Fruit fly (Drosophila melanogaster) whole organism, embryonic: ENCODE measurements around the gene LysB.

ENCODE experiments used
- Atf6 ChIP-seq: fragments of 200-800 bp; sonication (Bioruptor generic); IDR thresholded peaks from 2 replicates; pipeline ENCODE4 v1.3.6; 2022; ENCODE audit warnings: missing biosample characterization, missing genetic modification characterization
- Blimp-1 ChIP-seq: fragments of 200-800 bp; sonication (Bioruptor generic); optimal IDR thresholded peaks from 3 replicates; lab custom pipeline; 2018; ENCODE audit warnings: missing biosample characterization, missing genetic modification characterization, mild to moderate bottlenecking, moderate library complexity, missing genetic modification reagents
- CG11504 ChIP-seq: fragments of 200-800 bp; sonication (Bioruptor generic); optimal IDR thresholded peaks from 3 replicates; lab custom pipeline; 2019; ENCODE audit warnings: missing biosample characterization, mild to moderate bottlenecking, missing genetic modification characterization, moderate library complexity
- CG12219 ChIP-seq: fragments of 200-800 bp; sonication (Bioruptor generic); optimal IDR thresholded peaks from 3 replicates; lab custom pipeline; 2018; ENCODE audit warnings: missing biosample characterization, mild to moderate bottlenecking, missing genetic modification characterization
- CG12769 ChIP-seq: fragments of 200-800 bp; sonication (Bioruptor generic); optimal IDR thresholded peaks from 2 replicates; lab custom pipeline; 2019; ENCODE audit warnings: missing biosample characterization, mild to moderate bottlenecking, missing genetic modification characterization, moderate library complexity
- CG15269 ChIP-seq: fragments of 200-800 bp; sonication (Bioruptor generic); optimal IDR thresholded peaks from 2 replicates; lab custom pipeline; 2018; ENCODE audit warnings: missing biosample characterization, mild to moderate bottlenecking, missing genetic modification characterization, moderate library complexity
- CG15601 ChIP-seq: fragments of 200-800 bp; sonication (Bioruptor generic); optimal IDR thresholded peaks from 3 replicates; lab custom pipeline; 2019; ENCODE audit warnings: missing biosample characterization, mild to moderate bottlenecking, missing genetic modification characterization, moderate library complexity
- CG30431 ChIP-seq: fragments of 200-800 bp; sonication (Bioruptor generic); optimal IDR thresholded peaks from 2 replicates; lab custom pipeline; 2017; ENCODE audit warnings: missing biosample characterization, missing genetic modification characterization
- CG34422 ChIP-seq: fragments of 200-800 bp; sonication (Bioruptor generic); IDR thresholded peaks from 3 replicates; pipeline ENCODE4 v1.3.6; 2022; ENCODE audit warnings: missing biosample characterization, missing genetic modification characterization
- CG4328 ChIP-seq: fragments of 200-800 bp; sonication (Bioruptor generic); optimal IDR thresholded peaks from 3 replicates; lab custom pipeline; 2017; ENCODE audit warnings: missing biosample characterization, missing genetic modification reagents, missing genetic modification characterization
- CG7839 ChIP-seq: fragments of 200-800 bp; sonication (Bioruptor generic); optimal IDR thresholded peaks from 3 replicates; lab custom pipeline; 2018; ENCODE audit warnings: missing biosample characterization, mild to moderate bottlenecking, missing genetic modification characterization, moderate library complexity
- CG7963 ChIP-seq: fragments of 200-800 bp; sonication (Bioruptor generic); IDR thresholded peaks from 3 replicates; pipeline ENCODE4 v1.3.6; 2022; ENCODE audit warnings: missing biosample characterization, missing genetic modification characterization; ENCODE audit not compliant: partially characterized antibody
- CG8290 ChIP-seq, 3 experiments: fragments of 200-800 bp; sonication (Bioruptor generic); optimal IDR thresholded peaks; 2 replicates each; lab custom pipeline; 2016 to 2019; ENCODE audit warnings: missing biosample characterization in 3 of 3, missing genetic modification characterization in 3 of 3, mild to moderate bottlenecking in 2 of 3, moderate library complexity in 1 of 3
- CG8388 ChIP-seq: fragments of 200-800 bp; sonication (Bioruptor generic); optimal IDR thresholded peaks from 2 replicates; lab custom pipeline; 2019; ENCODE audit warnings: missing biosample characterization, mild to moderate bottlenecking, missing genetic modification characterization, moderate library complexity
- CHES-1-like ChIP-seq: fragments of 200-800 bp; sonication (Bioruptor generic); optimal IDR thresholded peaks from 2 replicates; lab custom pipeline; 2016; ENCODE audit warnings: missing biosample characterization, missing genetic modification characterization
- Camta ChIP-seq: fragments of 200-800 bp; sonication (Bioruptor generic); optimal IDR thresholded peaks from 2 replicates; lab custom pipeline; 2016; ENCODE audit warnings: missing biosample characterization, missing genetic modification characterization
- HmgD ChIP-seq: fragments of 200-800 bp; sonication (Bioruptor generic); optimal IDR thresholded peaks from 3 replicates; lab custom pipeline; 2016; ENCODE audit warnings: missing biosample characterization, missing genetic modification characterization
- Max ChIP-seq: fragments of 200-800 bp; sonication (Bioruptor generic); optimal IDR thresholded peaks from 2 replicates; lab custom pipeline; 2016; ENCODE audit warnings: missing biosample characterization, mild to moderate bottlenecking, missing genetic modification characterization
- Med ChIP-seq: fragments of 200-800 bp; sonication (Bioruptor generic); peaks from one replicate; lab custom pipeline; 2016; ENCODE audit warnings: missing biosample characterization, missing genetic modification characterization, mild to moderate bottlenecking, inconsistent platforms, moderate library complexity
- Nf-YA ChIP-seq: fragments of 200-800 bp; sonication (Bioruptor generic); IDR thresholded peaks from 2 replicates; pipeline ENCODE4 v1.3.6; 2022; ENCODE audit warnings: missing biosample characterization, missing genetic modification characterization
- Opbp ChIP-seq: fragments of 200-800 bp; sonication (Bioruptor generic); IDR thresholded peaks from 3 replicates; pipeline ENCODE4 v1.3.6; 2022; ENCODE audit warnings: missing biosample characterization, missing genetic modification characterization; ENCODE audit not compliant: partially characterized antibody
- Optix ChIP-seq: fragments of 200-800 bp; sonication (Bioruptor generic); IDR thresholded peaks from 3 replicates; pipeline ENCODE4 v1.3.6; 2022; ENCODE audit warnings: missing biosample characterization, missing genetic modification characterization
- Tbp ChIP-seq: fragments of >200 bp; optimal IDR thresholded peaks from 2 replicates; lab custom pipeline; 2018; ENCODE audit warnings: missing biosample characterization, missing genetic modification characterization
- Trl ChIP-seq, 3 experiments: fragments of >200 bp in 2 of 3; fragments of 200-800 bp in 1 of 3; sonication (Bioruptor generic) in 1 of 3; optimal IDR thresholded peaks; 2 replicates in 1 of 3; 3 replicates in 2 of 3; lab custom pipeline; 2016 to 2017; ENCODE audit warnings: missing biosample characterization in 1 of 3, missing genetic modification characterization in 1 of 3
- abd-A ChIP-seq: fragments of 200-800 bp; sonication (Bioruptor generic); optimal IDR thresholded peaks from 3 replicates; lab custom pipeline; 2019; ENCODE audit warnings: missing biosample characterization, mild to moderate bottlenecking, missing genetic modification characterization, moderate library complexity
- ac ChIP-seq: fragments of 200-800 bp; sonication (Bioruptor generic); optimal IDR thresholded peaks from 3 replicates; lab custom pipeline; 2017; ENCODE audit warnings: missing biosample characterization, mild to moderate bottlenecking, missing genetic modification characterization
- chinmo ChIP-seq: fragments of 200-800 bp; sonication (Bioruptor generic); IDR thresholded peaks from 4 replicates; pipeline ENCODE4 v1.3.6; 2022; ENCODE audit warnings: missing biosample characterization, missing genetic modification characterization; ENCODE audit not compliant: partially characterized antibody
- chn ChIP-seq: fragments of 200-800 bp; sonication (Bioruptor generic); optimal IDR thresholded peaks from 2 replicates; lab custom pipeline; 2016; ENCODE audit warnings: missing biosample characterization, missing genetic modification characterization
- ci ChIP-seq: fragments of 200-800 bp; sonication (Bioruptor generic); IDR thresholded peaks from 3 replicates; pipeline ENCODE4 v1.3.6; 2022; ENCODE audit warnings: missing biosample characterization, missing genetic modification characterization
- crol ChIP-seq: fragments of 200-800 bp; sonication (Bioruptor generic); IDR thresholded peaks from 2 replicates; pipeline ENCODE4 v1.3.6; 2022; ENCODE audit warnings: missing biosample characterization, missing genetic modification characterization
- exex ChIP-seq: fragments of 200-800 bp; sonication (Bioruptor generic); optimal IDR thresholded peaks from 4 replicates; lab custom pipeline; 2018; ENCODE audit warnings: missing biosample characterization, mild to moderate bottlenecking, missing genetic modification characterization, moderate library complexity
- kah ChIP-seq: fragments of 200-800 bp; sonication (Bioruptor generic); optimal IDR thresholded peaks from 2 replicates; lab custom pipeline; 2018; ENCODE audit warnings: missing biosample characterization, mild to moderate bottlenecking, missing genetic modification characterization
- lilli ChIP-seq: fragments of 200-800 bp; sonication (Bioruptor generic); optimal IDR thresholded peaks from 3 replicates; lab custom pipeline; 2016; ENCODE audit warnings: missing biosample characterization, missing genetic modification characterization
- mirr ChIP-seq: fragments of 200-800 bp; sonication (Bioruptor generic); optimal IDR thresholded peaks from 3 replicates; lab custom pipeline; 2018; ENCODE audit warnings: missing biosample characterization, mild to moderate bottlenecking, missing genetic modification characterization
- pho ChIP-seq: fragments of 200-800 bp; sonication (Bioruptor generic); optimal IDR thresholded peaks from 2 replicates; lab custom pipeline; 2016; ENCODE audit warnings: missing biosample characterization, missing genetic modification characterization
- pnt ChIP-seq: fragments of 200-800 bp; sonication (Bioruptor generic); optimal IDR thresholded peaks from 3 replicates; lab custom pipeline; 2016; ENCODE audit warnings: missing biosample characterization, missing genetic modification characterization
- run ChIP-seq: fragments of 200-800 bp; sonication (Bioruptor generic); optimal IDR thresholded peaks from 3 replicates; lab custom pipeline; 2018; ENCODE audit warnings: missing biosample characterization, mild to moderate bottlenecking, missing genetic modification characterization
- sc ChIP-seq, 3 experiments: fragments of >200 bp in 2 of 3; fragments of 200-800 bp in 1 of 3; sonication (Bioruptor generic) in 1 of 3; optimal IDR thresholded peaks; 2 replicates in 2 of 3; 3 replicates in 1 of 3; lab custom pipeline; 2017; ENCODE audit warnings: mild to moderate bottlenecking in 1 of 3, missing biosample characterization in 1 of 3, missing genetic modification characterization in 1 of 3, missing genetic modification reagents in 1 of 3
- sna ChIP-seq: fragments of 200-800 bp; sonication (Bioruptor generic); IDR thresholded peaks from 2 replicates; pipeline ENCODE4 v1.3.6; 2022; ENCODE audit warnings: missing biosample characterization, missing genetic modification characterization; ENCODE audit not compliant: partially characterized antibody
- tna ChIP-seq: fragments of 200-800 bp; sonication (Bioruptor generic); IDR thresholded peaks from 2 replicates; pipeline ENCODE4 v1.3.6; 2022; ENCODE audit warnings: missing biosample characterization, missing genetic modification characterization; ENCODE audit not compliant: partially characterized antibody
- vvl ChIP-seq: fragments of 200-800 bp; sonication (Bioruptor generic); IDR thresholded peaks from 2 replicates; pipeline ENCODE4 v1.3.6; 2022; ENCODE audit warnings: missing biosample characterization, missing genetic modification characterization

The LysB gene

DNA sequence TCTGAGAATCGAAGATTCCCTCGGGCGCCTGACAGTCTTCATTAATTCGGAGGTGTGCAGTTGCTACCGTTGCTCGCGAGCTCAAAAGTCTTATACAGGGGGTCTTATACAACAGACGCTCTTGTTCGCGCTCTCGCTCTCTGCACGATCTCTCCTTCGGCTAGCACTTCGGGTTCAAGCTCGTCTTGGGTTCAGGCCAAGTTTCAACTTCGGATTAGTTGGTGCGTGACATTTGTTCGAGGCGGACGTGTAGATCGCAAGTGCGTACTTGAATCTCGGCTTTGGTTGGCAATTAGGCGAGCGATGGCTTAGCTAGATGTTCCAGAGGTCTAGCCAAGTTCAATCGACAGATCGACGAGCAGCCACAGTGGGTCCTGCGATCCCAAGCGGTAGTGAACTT is 1.0 kb downstream of the LysB start (continued):
- TF ChIP-seq ci (GFP tag; lab: Robert Waterston, UW) (peak; percentile 52; the same call in 1 of the 3 replicates), CG15269 (tag; lab: Kevin White, UChicago) (no peak), ac (GFP tag; lab: Kevin White, UChicago) (no peak), pho (GFP tag; lab: Kevin White, UChicago) (no peak), Max (no peak), CG8290 (GFP tag; optimal IDR thresholded peaks at IDR 0.05; lab: Kevin White, UChicago) (no peak), CG8290 (tag; optimal IDR thresholded peaks at IDR 0.05; lab: Kevin White, UChicago) (peak in 1 of 2 experiments; percentile 7), sna (GFP tag; lab: Robert Waterston, UW) (no peak), Opbp (0 out of 3 replicates have a peak, but pooled peaks have one; percentile 48), CG11504 (tag; lab: Kevin White, UChicago) (no peak), CG34422 (GFP tag; lab: Robert Waterston, UW) (0 out of 3 replicates have a peak, but pooled peaks have one; percentile 45), tna (0 out of 2 replicates have a peak, but pooled peaks have one; percentile 37), Atf6 (GFP tag; lab: Robert Waterston, UW) (no peak), Tbp (GFP tag; lab: Kevin White, UChicago) (no peak), Trl (optimal IDR thresholded peaks at IDR 0.05; lab: Kevin White, UChicago) (peak; percentile 57 to 59), Trl (GFP tag; optimal IDR thresholded peaks at IDR 0.05; lab: Kevin White, UChicago) (no peak), Optix (GFP tag; lab: Robert Waterston, UW) (no peak), Blimp-1 (GFP tag; lab: Kevin White, UChicago) (peak; percentile 43), chn (GFP tag; lab: Kevin White, UChicago) (no peak), CHES-1-like (no peak), mirr (GFP tag; lab: Kevin White, UChicago) (no peak), crol (GFP tag; lab: Robert Waterston, UW) (no peak), kah (no peak), run (tag; lab: Kevin White, UChicago) (no peak), CG12219 (GFP tag; lab: Kevin White, UChicago) (no peak), CG12769 (tag; lab: Kevin White, UChicago) (peak; percentile 64), Med (GFP tag; lab: Kevin White, UChicago) (peak; percentile 51), Nf-YA (GFP tag; lab: Robert Waterston, UW) (no peak), pnt (no peak), CG4328 (no peak), chinmo (GFP tag; lab: Robert Waterston, UW) (peak; percentile 77; the same call in 2 of the 4 replicates)

DNA sequence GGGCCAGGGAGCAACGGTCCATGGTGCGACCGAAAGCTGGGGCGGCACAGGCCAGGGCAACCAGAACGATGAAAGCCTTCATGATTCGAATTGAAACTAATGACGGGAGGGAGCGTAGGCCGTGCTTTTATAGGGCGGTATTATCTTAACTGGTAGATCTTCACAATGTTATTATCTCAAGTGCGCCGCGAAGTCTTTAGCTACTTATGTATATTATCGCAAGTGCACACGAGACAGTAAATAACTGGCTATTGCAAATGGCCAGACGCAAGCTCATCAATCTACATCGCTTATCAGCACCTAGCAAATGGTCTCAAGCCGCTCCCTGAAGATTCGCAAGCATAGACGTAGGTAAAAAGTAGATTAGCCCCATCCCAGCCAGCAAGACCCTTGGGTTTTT is 3.9 kb downstream of the LysB start, which contains the start of gene LysD:
Gene LysD (minus strand): TSS at position 101 of the 400 bp plus-strand sequence.
- TF ChIP-seq exex (tag; lab: Kevin White, UChicago) (peak; percentile 1), CG7963 (GFP tag; lab: Robert Waterston, UW) (no peak), lilli (GFP tag; lab: Kevin White, UChicago) (no peak)
- TF ChIP-seq, all 482 proteins: peak for 1

DNA sequence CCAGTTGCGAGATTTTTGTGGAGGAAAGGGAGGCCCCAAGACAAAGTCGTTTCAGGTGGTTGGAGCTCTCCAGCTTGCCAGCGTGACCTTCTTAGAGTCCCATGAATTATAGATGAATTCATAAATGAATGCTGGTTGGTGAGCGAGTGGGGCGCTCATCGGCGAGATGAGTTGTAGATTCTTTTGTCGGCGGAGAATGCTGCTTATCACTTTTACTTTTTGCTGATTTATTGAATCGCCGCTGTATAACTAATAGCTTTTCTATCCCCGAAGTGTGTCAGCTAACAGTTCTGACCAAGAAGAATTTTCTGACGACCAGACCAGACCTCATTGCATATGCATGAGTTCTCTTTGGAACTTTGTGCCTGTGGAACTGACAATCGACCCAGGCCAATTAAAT is 4.9 kb downstream of the LysB start:
- TF ChIP-seq CG7839 (tag; lab: Kevin White, UChicago) (no peak), Blimp-1 (GFP tag; lab: Kevin White, UChicago) (peak; percentile 93), vvl (GFP tag; lab: Robert Waterston, UW) (peak; percentile 67; the same call in 1 of the 2 replicates), Camta (no peak), HmgD (GFP tag; lab: Kevin White, UChicago) (no peak), CG8388 (no peak), CG30431 (no peak), sc (optimal IDR thresholded peaks at IDR 0.05; lab: Kevin White, UChicago) (no peak), sc (GFP tag; optimal IDR thresholded peaks at IDR 0.05; lab: Kevin White, UChicago) (no peak), CG15601 (no peak), abd-A (tag; lab: Kevin White, UChicago) (peak; percentile 3)
